Worm (Caenorhabditis elegans): ENCODE measurements around the gene srh-217.

ce11 chrV:20151432-20151831, 43.9 kb downstream of the srh-217 start, which contains the start of gene F19B2.7:
- TF ChIP-seq hpl-2 (GFP tag; optimal IDR thresholded peaks at IDR 0.05) (no peak), fkh-10 (GFP tag; optimal IDR thresholded peaks at IDR 0.05) (no peak), lin-39 (tag; optimal IDR thresholded peaks at IDR 0.05) (no peak), pax-3 (tag; optimal IDR thresholded peaks at IDR 0.05) (no peak), rnt-1 (tag; optimal IDR thresholded peaks at IDR 0.05) (no peak), ztf-11 (tag; optimal IDR thresholded peaks at IDR 0.05) (no peak), nhr-12 (tag; optimal IDR thresholded peaks at IDR 0.05) (no peak), dpl-1 (GFP tag; optimal IDR thresholded peaks at IDR 0.05) (no peak), ets-5 (GFP tag; IDR thresholded peaks at IDR 0.05) (no peak), unc-62 (GFP tag; optimal IDR thresholded peaks at IDR 0.05) (no peak), nhr-11 (tag; optimal IDR thresholded peaks at IDR 0.05) (no peak)
